Fruit fly (Drosophila melanogaster) whole organism, pupa: Measurements from ENCODE around the gene Fad2.
A peak's percentile ranks its signal among the peaks of the same experiment; 100 is the strongest.

Experiments
- CG14655 ChIP-seq: fragments of 200-800 bp; sonication (Bioruptor generic); optimal IDR thresholded peaks from 3 replicates; lab custom pipeline; 2017; ENCODE audit warnings: mild to moderate bottlenecking, missing biosample characterization, missing genetic modification reagents, missing genetic modification characterization
- CG9948 ChIP-seq: fragments of 200-800 bp; sonication (Bioruptor generic); optimal IDR thresholded peaks from 2 replicates; lab custom pipeline; 2018; ENCODE audit warnings: missing biosample characterization, mild to moderate bottlenecking, missing genetic modification characterization, moderate library complexity
- fd96Ca ChIP-seq: fragments of 200-800 bp; sonication (Bioruptor generic); IDR thresholded peaks from 3 replicates; pipeline ENCODE4 v1.3.6; 2022; ENCODE audit warnings: missing biosample characterization, missing genetic modification characterization

DNA sequence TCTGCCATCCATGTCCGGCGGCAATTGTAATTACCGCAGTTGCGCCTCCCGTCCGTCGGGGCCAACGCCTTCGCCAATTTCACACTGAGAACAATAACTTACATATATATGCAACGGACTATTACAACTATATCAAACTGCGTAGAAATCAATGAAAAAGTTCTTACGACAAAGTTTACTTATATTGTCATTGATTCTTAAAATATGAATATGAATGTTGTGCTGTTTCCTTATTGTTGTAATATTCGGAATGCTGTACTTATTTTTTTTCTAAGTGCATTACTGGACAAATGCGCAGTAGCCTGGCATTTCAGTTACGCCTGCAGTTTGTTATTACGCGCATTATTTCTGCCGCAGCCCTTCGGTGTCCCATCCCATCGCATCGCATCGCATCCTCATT lies 45.9 kb upstream of the Fad2 start:
- TF ChIP-seq fd96Ca (GFP tag; lab: Robert Waterston, UW), result no peak
- TF ChIP-seq CG14655, result peak; percentile 71
- peak; percentile 83 for TF ChIP-seq CG9948 (tag; lab: Kevin White, UChicago)
